Worm (Caenorhabditis elegans) whole organism, late embryonic: ENCODE results near the gene F48E3.6.

ENCODE experiments used
- C08G9.2 ChIP-seq: sonication (generic microtip); optimal IDR thresholded peaks from 2 replicates; lab custom pipeline; 2016; ENCODE audit warnings: mild to moderate bottlenecking, missing genetic modification characterization, moderate library complexity, missing compliant biosample characterization
- C38D4.7 ChIP-seq: fragments of 200-800 bp; sonication (Bioruptor generic); optimal IDR thresholded peaks from 2 replicates; lab custom pipeline; 2018; ENCODE audit warnings: mild to moderate bottlenecking, missing genetic modification characterization, moderate library complexity, missing compliant biosample characterization
- F13H6.1 ChIP-seq: sonication (generic microtip); optimal IDR thresholded peaks from 2 replicates; lab custom pipeline; 2016; ENCODE audit warnings: missing genetic modification characterization, missing compliant biosample characterization
- T23F11.4 ChIP-seq: fragments of 200-800 bp; sonication (Bioruptor generic); optimal IDR thresholded peaks from 2 replicates; lab custom pipeline; 2018; ENCODE audit warnings: mild to moderate bottlenecking, missing genetic modification characterization, missing compliant biosample characterization
- ahr-1 ChIP-seq: sonication (generic microtip); optimal IDR thresholded peaks from 2 replicates; lab custom pipeline; 2016; ENCODE audit warnings: missing genetic modification characterization, missing compliant biosample characterization
- ama-1 ChIP-seq: fragments of 150-350 bp; optimal IDR thresholded peaks from 2 replicates; lab custom pipeline; 2014
- ceh-14 ChIP-seq: sonication (generic microtip); optimal IDR thresholded peaks from 2 replicates; lab custom pipeline; 2016; ENCODE audit warnings: missing genotype, missing genetic modification characterization, missing compliant biosample characterization
- ceh-19 ChIP-seq: fragments of 200-800 bp; sonication (Bioruptor generic); optimal IDR thresholded peaks from 2 replicates; lab custom pipeline; 2018; ENCODE audit warnings: mild to moderate bottlenecking, missing genetic modification characterization, missing compliant biosample characterization
- ceh-2 ChIP-seq: sonication (generic microtip); optimal IDR thresholded peaks from 2 replicates; lab custom pipeline; 2016; ENCODE audit warnings: missing genotype, missing genetic modification characterization, missing compliant biosample characterization
- ceh-22 ChIP-seq: sonication (generic microtip); optimal IDR thresholded peaks from 2 replicates; lab custom pipeline; 2017; ENCODE audit warnings: missing biosample characterization, missing genetic modification characterization
- ceh-45 ChIP-seq: fragments of 200-800 bp; sonication (Bioruptor generic); IDR thresholded peaks from 2 replicates; pipeline ENCODE4 v1.3.6; 2022; ENCODE audit warnings: missing genetic modification reagents, missing genetic modification characterization, missing compliant biosample characterization
- ceh-6 ChIP-seq: fragments of 200-800 bp; sonication (Bioruptor generic); optimal IDR thresholded peaks from 2 replicates; lab custom pipeline; 2018; ENCODE audit warnings: mild to moderate bottlenecking, missing genetic modification characterization, missing compliant biosample characterization
- ceh-9 ChIP-seq: sonication (generic microtip); optimal IDR thresholded peaks from 2 replicates; lab custom pipeline; 2016; ENCODE audit warnings: mild to moderate bottlenecking, missing genetic modification characterization, inconsistent platforms, missing compliant biosample characterization
- che-1 ChIP-seq: sonication (generic microtip); optimal IDR thresholded peaks from 2 replicates; lab custom pipeline; 2016; ENCODE audit warnings: mild to moderate bottlenecking, missing genetic modification characterization, missing compliant biosample characterization
- dmd-4 ChIP-seq: sonication (generic microtip); optimal IDR thresholded peaks from 2 replicates; lab custom pipeline; 2016; ENCODE audit warnings: borderline replicate concordance, missing genetic modification characterization, missing compliant biosample characterization
- dve-1 ChIP-seq: sonication (generic microtip); optimal IDR thresholded peaks from 2 replicates; lab custom pipeline; 2017; ENCODE audit warnings: antibody characterized with exemption, mild to moderate bottlenecking, missing genetic modification characterization, missing compliant biosample characterization
- elt-2 ChIP-seq: sonication (generic microtip); optimal IDR thresholded peaks from 2 replicates; lab custom pipeline; 2016; ENCODE audit warnings: missing genetic modification reagents, missing genetic modification characterization, missing compliant biosample characterization
- ets-4 ChIP-seq: sonication (generic microtip); optimal IDR thresholded peaks from 2 replicates; lab custom pipeline; 2016; ENCODE audit warnings: missing genetic modification characterization, missing compliant biosample characterization
- eyg-1 ChIP-seq: sonication (generic microtip); optimal IDR thresholded peaks from 2 replicates; lab custom pipeline; 2016; ENCODE audit warnings: missing genotype, missing genetic modification characterization, missing compliant biosample characterization
- hlh-13 ChIP-seq: fragments of 200-800 bp; sonication (Bioruptor generic); optimal IDR thresholded peaks from 2 replicates; lab custom pipeline; 2018; ENCODE audit warnings: mild to moderate bottlenecking, missing genetic modification characterization, missing compliant biosample characterization
- hlh-15 ChIP-seq: sonication (generic microtip); optimal IDR thresholded peaks from 2 replicates; lab custom pipeline; 2016; ENCODE audit warnings: missing genetic modification characterization, missing compliant biosample characterization
- hlh-30 ChIP-seq: sonication (generic microtip); optimal IDR thresholded peaks from 2 replicates; lab custom pipeline; 2017; ENCODE audit warnings: antibody characterized with exemption, missing genetic modification characterization, missing compliant biosample characterization; ENCODE audit not compliant: insufficient read depth
- hlh-6 ChIP-seq: sonication (generic microtip); optimal IDR thresholded peaks from 2 replicates; lab custom pipeline; 2016; ENCODE audit warnings: missing genotype, missing genetic modification characterization, missing compliant biosample characterization
- hlh-8 ChIP-seq: sonication (generic microtip); optimal IDR thresholded peaks from 2 replicates; lab custom pipeline; 2016; ENCODE audit warnings: missing genotype, missing genetic modification characterization, missing compliant biosample characterization
- lim-6 ChIP-seq: sonication (generic microtip); optimal IDR thresholded peaks from 2 replicates; lab custom pipeline; 2016; ENCODE audit warnings: missing genetic modification characterization, missing compliant biosample characterization
- lin-11 ChIP-seq: fragments of 200-800 bp; sonication (Bioruptor generic); optimal IDR thresholded peaks from 2 replicates; lab custom pipeline; 2018; ENCODE audit warnings: mild to moderate bottlenecking, missing genetic modification characterization, missing compliant biosample characterization
- nfya-1 ChIP-seq: sonication (generic microtip); optimal IDR thresholded peaks from 2 replicates; lab custom pipeline; 2017; ENCODE audit warnings: missing genetic modification characterization, mild to moderate bottlenecking, missing compliant biosample characterization, antibody characterized with exemption, moderate library complexity
- nhr-11 ChIP-seq: fragments of 150-350 bp; optimal IDR thresholded peaks from 2 replicates; lab custom pipeline; 2014; ENCODE audit warnings: missing biosample characterization, missing genetic modification characterization
- npax-4 ChIP-seq: sonication (generic microtip); optimal IDR thresholded peaks from 2 replicates; lab custom pipeline; 2016; ENCODE audit warnings: missing genetic modification characterization, missing compliant biosample characterization
- pag-3 ChIP-seq: sonication (generic microtip); optimal IDR thresholded peaks from 2 replicates; lab custom pipeline; 2016; ENCODE audit warnings: missing compliant biosample characterization, missing genetic modification characterization, borderline replicate concordance
- pat-9 ChIP-seq: fragments of 200-800 bp; sonication (Bioruptor generic); optimal IDR thresholded peaks from 2 replicates; lab custom pipeline; 2018; ENCODE audit warnings: mild to moderate bottlenecking, missing genetic modification characterization, moderate library complexity, missing compliant biosample characterization
- pax-1 ChIP-seq: fragments of 150-350 bp; optimal IDR thresholded peaks from 2 replicates; lab custom pipeline; 2014; ENCODE audit warnings: missing biosample characterization, missing genetic modification characterization
- pros-1 ChIP-seq: fragments of 150-350 bp; optimal IDR thresholded peaks from 2 replicates; lab custom pipeline; 2014; ENCODE audit warnings: missing biosample characterization, missing genetic modification reagents, missing genetic modification characterization
- ref-2 ChIP-seq: sonication (generic microtip); optimal IDR thresholded peaks from 2 replicates; lab custom pipeline; 2016; ENCODE audit warnings: missing genetic modification characterization, missing compliant biosample characterization
- rnt-1 ChIP-seq: sonication (generic microtip); optimal IDR thresholded peaks from 2 replicates; lab custom pipeline; 2016; ENCODE audit warnings: missing genetic modification characterization, missing compliant biosample characterization
- sdc-2 ChIP-seq: sonication (generic microtip); optimal IDR thresholded peaks from 2 replicates; lab custom pipeline; 2016; ENCODE audit warnings: missing genotype, missing genetic modification characterization, missing compliant biosample characterization
- syd-9 ChIP-seq: sonication (generic microtip); optimal IDR thresholded peaks from 2 replicates; lab custom pipeline; 2016; ENCODE audit warnings: mild to moderate bottlenecking, missing genetic modification characterization, moderate library complexity, missing compliant biosample characterization
- tbx-2 ChIP-seq: sonication (generic microtip); optimal IDR thresholded peaks from 2 replicates; lab custom pipeline; 2016; ENCODE audit warnings: missing genetic modification characterization, missing compliant biosample characterization
- tbx-7 ChIP-seq: sonication (generic microtip); optimal IDR thresholded peaks from 2 replicates; lab custom pipeline; 2016; ENCODE audit warnings: missing genotype, missing genetic modification characterization, missing compliant biosample characterization
- ttx-3 ChIP-seq: sonication (generic microtip); optimal IDR thresholded peaks from 2 replicates; lab custom pipeline; 2016; ENCODE audit warnings: missing genetic modification reagents, missing genetic modification characterization, missing compliant biosample characterization
- unc-42 ChIP-seq: sonication (generic microtip); optimal IDR thresholded peaks from 2 replicates; lab custom pipeline; 2016; ENCODE audit warnings: missing genotype, missing genetic modification characterization, missing compliant biosample characterization
- zip-5 ChIP-seq: sonication (generic microtip); optimal IDR thresholded peaks from 2 replicates; lab custom pipeline; 2016; ENCODE audit warnings: missing genetic modification characterization, missing compliant biosample characterization
- ztf-16 ChIP-seq: sonication (generic microtip); optimal IDR thresholded peaks from 2 replicates; lab custom pipeline; 2017; ENCODE audit warnings: missing genetic modification characterization, missing compliant biosample characterization

F48E3.6 gene

ce11 chrX:7500970-7501369, 1.7 kb downstream of the F48E3.6 start, which contains the start of gene uggt-1 (continued):
- TF ChIP-seq pat-9 (tag; lab: Kevin White, UChicago) (no peak), che-1 (tag; lab: Kevin White, UChicago) (no peak), hlh-8 (no peak), tbx-2 (tag; lab: Kevin White, UChicago) (peak; percentile 86), ahr-1 (tag; lab: Kevin White, UChicago) (no peak), ceh-45 (GFP tag; lab: Robert Waterston, UW) (no peak), pros-1 (tag; lab: Kevin White, UChicago) (peak; percentile 86), ceh-6 (GFP tag; lab: Kevin White, UChicago) (peak; percentile 58), ceh-22 (tag; lab: Kevin White, UChicago) (no peak), tbx-7 (tag; lab: Kevin White, UChicago) (no peak), ttx-3 (tag; lab: Kevin White, UChicago) (peak; percentile 41), ets-4 (peak; percentile 10), hlh-30 (tag; lab: Kevin White, UChicago) (peak; percentile 78), C08G9.2 (no peak), ceh-9 (tag; lab: Kevin White, UChicago) (no peak), ceh-14 (tag; lab: Kevin White, UChicago) (peak; percentile 79), ztf-16 (tag; lab: Kevin White, UChicago) (peak; percentile 33), zip-5 (tag; lab: Kevin White, UChicago) (no peak), npax-4 (no peak), pag-3 (tag; lab: Kevin White, UChicago) (no peak), ceh-2 (tag; lab: Kevin White, UChicago) (peak; percentile 31), elt-2 (tag; lab: Kevin White, UChicago) (peak; percentile 72), ceh-19 (GFP tag; lab: Kevin White, UChicago) (peak; percentile 37), nhr-11 (tag; lab: Kevin White, UChicago) (no peak)

ce11 chrX:7495491-7495890, 7.2 kb downstream of the F48E3.6 start, which contains the start of gene try-14:
try-14 (minus strand) TSS chrX:7495591.
- no peak for TF ChIP-seq rnt-1 (tag; lab: Kevin White, UChicago)
- no peak for TF ChIP-seq F13H6.1 (tag; lab: Kevin White, UChicago)
- no peak for TF ChIP-seq ceh-6 (GFP tag; lab: Kevin White, UChicago)
- no peak for TF ChIP-seq unc-42 (tag; lab: Kevin White, UChicago)
- TF ChIP-seq pros-1 (tag; lab: Kevin White, UChicago): no peak
- TF ChIP-seq ama-1 (lab: Kevin White, UChicago): no peak
- TF ChIP-seq dmd-4 (tag; lab: Kevin White, UChicago): no peak
- TF ChIP-seq tbx-7 (tag; lab: Kevin White, UChicago): no peak
- no peak for TF ChIP-seq lim-6
- no peak for TF ChIP-seq hlh-6 (tag; lab: Kevin White, UChicago)
- TF ChIP-seq nfya-1 (tag; lab: Kevin White, UChicago): no peak
- no peak for TF ChIP-seq T23F11.4 (GFP tag; lab: Kevin White, UChicago)
- no peak for TF ChIP-seq syd-9 (tag; lab: Kevin White, UChicago)

ce11 chrX:7493020-7493419, 9.7 kb downstream of the F48E3.6 start, which contains the start of gene F48E3.2:
F48E3.2 (minus strand) TSS chrX:7493120.
- TF ChIP-seq eyg-1 (tag; lab: Kevin White, UChicago) (no peak), hlh-15 (tag; lab: Kevin White, UChicago) (no peak), C38D4.7 (GFP tag; lab: Kevin White, UChicago) (no peak), nfya-1 (tag; lab: Kevin White, UChicago) (no peak), ref-2 (tag; lab: Kevin White, UChicago) (no peak), lim-6 (no peak), dve-1 (tag; lab: Kevin White, UChicago) (no peak), lin-11 (tag; lab: Kevin White, UChicago) (no peak), elt-2 (tag; lab: Kevin White, UChicago) (no peak), hlh-13 (GFP tag; lab: Kevin White, UChicago) (no peak), unc-42 (tag; lab: Kevin White, UChicago) (no peak), dmd-4 (tag; lab: Kevin White, UChicago) (no peak), sdc-2 (tag; lab: Kevin White, UChicago) (no peak), pax-1 (tag; lab: Kevin White, UChicago) (no peak), zip-5 (tag; lab: Kevin White, UChicago) (no peak), pat-9 (tag; lab: Kevin White, UChicago) (no peak)
